Worm (Caenorhabditis elegans): ENCODE data around the gene C17B7.15.
"Not testable (repeated sequence)": the region's sequence is repeated elsewhere in the genome, so short reads cannot be mapped to it uniquely, and the experiment has no call there.

C17B7.15 gene

ce11 chrV:3358267-3358666 lies 8.3 kb downstream of the C17B7.15 start, which contains the start of gene C04E12.5 (continued):
- TF ChIP-seq bed-1 (GFP tag; IDR thresholded peaks at IDR 0.05) = no peak
- no peak for TF ChIP-seq ekl-4 (GFP tag; IDR thresholded peaks at IDR 0.05)

ce11 chrV:3361633-3362032 lies 11.7 kb downstream of the C17B7.15 start:
- TF ChIP-seq ztf-26 (tag; optimal IDR thresholded peaks at IDR 0.05) (no peak), ceh-79 (tag; optimal IDR thresholded peaks at IDR 0.05) (no peak), egl-44 (GFP tag; IDR thresholded peaks at IDR 0.05) (no peak), F57C9.4 (tag; optimal IDR thresholded peaks at IDR 0.05) (no peak), lag-1 (GFP tag; IDR thresholded peaks at IDR 0.05) (no peak), snpc-1.3 (tag; optimal IDR thresholded peaks at IDR 0.05; ENCODE audit: insufficient read depth) (no peak)

- TF ChIP-seq ceh-91 (GFP tag; IDR thresholded peaks at IDR 0.05) = no peak
Observed at ce11 chrV:3362475-3362874, 12.5 kb downstream of the C17B7.15 start, which contains the start of gene C04E12.4. Gene C04E12.4 (plus strand): TSS chrV:3362775.

ce11 chrV:3367773-3368172 lies 17.8 kb downstream of the C17B7.15 start, which contains the start of gene C04E12.2:
Gene C04E12.2 (plus strand): TSS chrV:3368073.
- TF ChIP-seq egl-44 (GFP tag; IDR thresholded peaks at IDR 0.05); hlh-12 (tag; optimal IDR thresholded peaks at IDR 0.05); F37B4.10 (GFP tag; IDR thresholded peaks at IDR 0.05): not testable (repeated sequence)

ce11 chrV:3372673-3373072 lies 22.7 kb downstream of the C17B7.15 start, which contains the start of gene srx-121:
Gene srx-121 (minus strand): TSS chrV:3372773.
- no peak for TF ChIP-seq ztf-6 (GFP tag; IDR thresholded peaks at IDR 0.05)
- TF ChIP-seq madf-10 (tag; optimal IDR thresholded peaks at IDR 0.05) = no peak
- TF ChIP-seq nhr-80 (tag; optimal IDR thresholded peaks at IDR 0.05) = no peak
- TF ChIP-seq egl-44 (GFP tag; IDR thresholded peaks at IDR 0.05) = no peak
- TF ChIP-seq K11D2.4 (GFP tag; IDR thresholded peaks at IDR 0.05) = no peak

DNA sequence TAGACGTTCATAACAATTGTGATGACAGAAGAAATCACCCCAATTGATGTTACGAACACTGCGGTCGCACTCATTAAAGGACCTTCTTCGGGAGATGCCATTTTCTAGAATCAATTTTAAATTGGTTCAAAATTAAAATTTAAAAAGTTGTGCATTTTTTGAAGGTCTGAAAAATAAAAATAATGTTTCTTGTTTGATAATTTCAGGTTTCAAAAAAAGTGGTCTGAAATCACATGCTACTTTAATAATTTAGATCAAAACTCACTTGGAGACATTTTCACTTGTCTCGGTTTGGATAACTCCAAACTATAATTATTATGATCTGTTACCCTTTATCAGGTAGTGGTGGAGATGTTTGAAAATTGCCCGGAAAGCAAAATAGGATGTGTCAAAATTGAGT lies 27.0 kb downstream of the C17B7.15 start, which contains the start of gene srbc-2:
TSS of gene srbc-2 (minus strand) at position 101 of the 400 bp plus-strand sequence.
- TF ChIP-seq dox-1 (GFP tag; IDR thresholded peaks at IDR 0.05) = no peak
- no peak for TF ChIP-seq ztf-22 (GFP tag; optimal IDR thresholded peaks at IDR 0.05)
- TF ChIP-seq xnd-1 (tag; optimal IDR thresholded peaks at IDR 0.05) = no peak
- TF ChIP-seq Y53G8AR.9 (GFP tag; conservative IDR thresholded peaks at IDR 0.05) = no peak
- no peak for TF ChIP-seq let-607 (tag; optimal IDR thresholded peaks at IDR 0.05)
- TF ChIP-seq hsf-1 (GFP tag; IDR thresholded peaks at IDR 0.05) = no peak
- TF ChIP-seq hlh-26 (GFP tag; conservative IDR thresholded peaks at IDR 0.05) = no peak
- TF ChIP-seq attf-6 (GFP tag; IDR thresholded peaks at IDR 0.05) = no peak
- TF ChIP-seq ztf-6 (GFP tag; IDR thresholded peaks at IDR 0.05) = no peak
- TF ChIP-seq let-526 (GFP tag; IDR thresholded peaks at IDR 0.05) = no peak
- no peak for TF ChIP-seq sptf-2 (GFP tag; optimal IDR thresholded peaks at IDR 0.05)
- no peak for TF ChIP-seq ets-4 (GFP tag; optimal IDR thresholded peaks at IDR 0.05)
- no peak for TF ChIP-seq bed-2 (GFP tag; IDR thresholded peaks at IDR 0.05)
- no peak for TF ChIP-seq rec-8 (tag; optimal IDR thresholded peaks at IDR 0.05)
- no peak for TF ChIP-seq ztf-3 (GFP tag; optimal IDR thresholded peaks at IDR 0.05)
- TF ChIP-seq hmg-20 (GFP tag; IDR thresholded peaks at IDR 0.05) = no peak
- no peak for TF ChIP-seq Y95B8A.8 (GFP tag; IDR thresholded peaks at IDR 0.05)
- no peak for TF ChIP-seq mcd-1 (GFP tag; IDR thresholded peaks at IDR 0.05)
- TF ChIP-seq zim-3 (tag; optimal IDR thresholded peaks at IDR 0.05) = no peak
- TF ChIP-seq nhr-27 (tag; optimal IDR thresholded peaks at IDR 0.05) = no peak
